Worm (Caenorhabditis elegans): ENCODE measurements around the gene mrpl-20.
A peak's percentile ranks its signal among the peaks of the same experiment; 100 is the strongest.

The mrpl-20 gene

DNA sequence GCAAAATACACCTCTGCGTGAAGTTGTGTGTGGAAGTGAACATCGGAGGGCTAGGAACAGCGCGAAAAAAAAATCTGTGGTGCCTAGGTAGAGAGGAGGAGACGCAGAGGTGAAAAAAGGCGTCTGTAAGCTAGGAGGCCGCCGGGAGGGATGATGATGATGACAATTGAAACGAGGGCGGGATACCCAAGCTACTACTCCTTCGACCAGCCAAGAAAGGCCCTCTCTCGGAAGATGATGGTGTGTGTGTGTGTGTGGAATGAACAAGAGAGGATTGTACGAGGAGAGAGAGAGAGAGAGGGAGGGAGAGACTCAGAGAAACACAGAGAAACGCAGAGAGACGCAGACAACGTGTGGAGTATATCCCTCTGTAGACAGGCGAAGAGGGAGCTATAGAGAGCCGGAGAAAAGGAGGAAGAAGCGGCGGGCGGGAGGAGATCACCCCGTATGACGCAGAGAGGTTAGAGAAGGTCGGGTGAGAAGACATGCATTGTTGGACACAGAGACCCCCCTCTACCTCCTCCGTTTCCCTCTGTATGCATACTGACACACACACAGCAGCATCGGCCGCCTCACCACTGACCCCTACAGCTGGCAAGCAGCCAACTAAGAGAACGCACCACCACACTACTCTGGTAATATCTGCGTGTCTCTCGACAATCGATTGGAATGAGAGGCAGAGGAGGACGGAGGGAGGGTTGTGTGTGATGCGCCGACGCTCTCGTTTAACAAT lies 2.9 kb upstream of the mrpl-20 start (continued):
- TF ChIP-seq nhr-21 (tag; optimal IDR thresholded peaks at IDR 0.05), result peak; percentile 87
- no peak for TF ChIP-seq peb-1 (tag; optimal IDR thresholded peaks at IDR 0.05)

DNA sequence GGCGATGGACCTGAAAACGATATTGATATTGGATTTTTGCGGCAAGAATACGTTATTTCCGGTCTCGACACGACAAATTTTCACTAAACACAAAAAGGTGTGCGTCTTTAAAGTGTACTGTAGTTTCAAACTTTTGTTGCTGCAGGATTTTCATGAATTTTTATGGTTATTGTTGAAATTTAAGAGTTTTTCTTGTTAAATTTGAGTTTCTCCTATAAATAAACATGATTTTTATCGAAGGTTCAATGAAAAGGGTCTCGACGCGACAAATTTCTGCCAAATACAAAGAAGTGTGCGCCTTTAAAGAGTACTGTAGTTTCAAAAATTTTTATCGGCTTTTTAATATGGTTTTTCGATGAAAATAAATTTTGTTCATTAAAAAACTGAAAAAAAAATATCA lies 1.9 kb downstream of the mrpl-20 start:
- TF ChIP-seq dmd-4 (tag; optimal IDR thresholded peaks at IDR 0.05) (no peak), ama-1 (optimal IDR thresholded peaks at IDR 0.05) (no peak), lin-13 (GFP tag; optimal IDR thresholded peaks at IDR 0.05) (no peak), nhr-10 (tag; optimal IDR thresholded peaks at IDR 0.05) (no peak), crh-2 (tag; optimal IDR thresholded peaks at IDR 0.05) (no peak), nhr-12 (tag; optimal IDR thresholded peaks at IDR 0.05) (no peak), mdl-1 (tag; optimal IDR thresholded peaks at IDR 0.05) (no peak), mbf-1 (tag; optimal IDR thresholded peaks at IDR 0.05) (no peak), nhr-11 (tag; optimal IDR thresholded peaks at IDR 0.05) (no peak), sma-3 (GFP tag; optimal IDR thresholded peaks at IDR 0.05) (no peak), ztf-11 (tag; optimal IDR thresholded peaks at IDR 0.05) (no peak), unc-62 (GFP tag; optimal IDR thresholded peaks at IDR 0.05) (no peak), unc-55 (GFP tag; optimal IDR thresholded peaks at IDR 0.05) (no peak), aly-2 (tag; optimal IDR thresholded peaks at IDR 0.05) (no peak), blmp-1 (tag; optimal IDR thresholded peaks at IDR 0.05; ENCODE audit: insufficient read depth) (no peak), ceh-82 (tag; optimal IDR thresholded peaks at IDR 0.05) (no peak), nhr-21 (tag; optimal IDR thresholded peaks at IDR 0.05) (no peak), lin-39 (tag; optimal IDR thresholded peaks at IDR 0.05) (no peak)

DNA sequence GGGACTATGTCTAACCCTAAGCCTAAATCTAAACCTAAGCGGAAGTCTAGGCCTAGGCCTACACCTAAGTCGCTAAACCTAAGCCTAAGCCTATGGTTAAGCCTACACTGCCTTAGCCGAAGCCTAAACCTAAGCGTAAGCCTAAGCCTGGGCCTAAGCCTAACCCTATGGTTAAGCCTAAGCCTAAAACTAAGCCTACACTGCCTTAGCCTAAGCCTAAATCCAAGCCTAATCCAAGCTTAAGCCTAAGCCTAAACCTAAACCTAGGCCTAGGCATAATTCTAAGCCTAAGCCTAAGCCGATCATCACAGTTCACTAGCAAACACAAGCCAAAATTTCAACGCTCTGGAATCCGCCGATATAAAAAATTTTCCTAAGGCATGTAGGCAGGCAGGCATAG lies 3.2 kb downstream of the mrpl-20 start:
- TF ChIP-seq ceh-16 (tag; optimal IDR thresholded peaks at IDR 0.05), result no peak
- TF ChIP-seq unc-39 (tag; optimal IDR thresholded peaks at IDR 0.05), result no peak
- no peak for TF ChIP-seq nhr-129 (tag; optimal IDR thresholded peaks at IDR 0.05)
- no peak for TF ChIP-seq ama-1 (optimal IDR thresholded peaks at IDR 0.05)
- no peak for TF ChIP-seq lin-11 (tag; optimal IDR thresholded peaks at IDR 0.05)
- no peak for TF ChIP-seq elt-1 (tag; optimal IDR thresholded peaks at IDR 0.05)
- TF ChIP-seq mab-5 (tag; optimal IDR thresholded peaks at IDR 0.05), result no peak
- no peak for TF ChIP-seq snpc-4 (tag; optimal IDR thresholded peaks at IDR 0.05)
- TF ChIP-seq egl-27 (tag; optimal IDR thresholded peaks at IDR 0.05), result no peak
- TF ChIP-seq unc-62 (GFP tag; optimal IDR thresholded peaks at IDR 0.05), result no peak
- TF ChIP-seq crh-2 (tag; optimal IDR thresholded peaks at IDR 0.05), result no peak
- TF ChIP-seq aly-2 (tag; optimal IDR thresholded peaks at IDR 0.05), result no peak
- no peak for TF ChIP-seq lsy-2 (tag; optimal IDR thresholded peaks at IDR 0.05)
- TF ChIP-seq sma-3 (GFP tag; optimal IDR thresholded peaks at IDR 0.05), result no peak
- no peak for TF ChIP-seq zag-1 (tag; optimal IDR thresholded peaks at IDR 0.05)

DNA sequence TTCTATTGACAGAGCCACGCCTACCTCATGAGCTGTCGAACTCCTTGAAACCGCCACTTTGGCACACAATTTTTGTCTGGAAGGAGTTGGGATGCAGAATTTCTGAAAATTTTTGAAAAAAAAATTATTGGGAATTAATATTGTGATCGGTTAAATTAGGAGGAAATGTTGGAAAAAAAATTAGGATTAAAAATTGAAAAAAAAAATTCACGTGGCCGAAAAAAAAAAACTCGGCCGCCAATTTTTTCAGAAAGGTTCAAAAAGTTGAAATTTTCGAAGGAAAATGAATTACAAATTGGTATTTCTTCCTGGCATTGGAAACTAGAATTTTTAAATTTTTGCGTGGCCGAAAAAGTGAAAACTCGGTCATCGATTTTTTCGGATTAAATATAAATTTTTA lies 18.0 kb downstream of the mrpl-20 start, which contains the start of gene dmsr-3:
Gene dmsr-3 (minus strand): TSS at position 101 of the 400 bp plus-strand sequence.
- TF ChIP-seq ama-1 (optimal IDR thresholded peaks at IDR 0.05) (no peak), nhr-237 (tag; optimal IDR thresholded peaks at IDR 0.05) (no peak), nhr-77 (tag; optimal IDR thresholded peaks at IDR 0.05) (no peak), nhr-129 (tag; optimal IDR thresholded peaks at IDR 0.05) (no peak), lin-39 (tag; optimal IDR thresholded peaks at IDR 0.05) (no peak)

DNA sequence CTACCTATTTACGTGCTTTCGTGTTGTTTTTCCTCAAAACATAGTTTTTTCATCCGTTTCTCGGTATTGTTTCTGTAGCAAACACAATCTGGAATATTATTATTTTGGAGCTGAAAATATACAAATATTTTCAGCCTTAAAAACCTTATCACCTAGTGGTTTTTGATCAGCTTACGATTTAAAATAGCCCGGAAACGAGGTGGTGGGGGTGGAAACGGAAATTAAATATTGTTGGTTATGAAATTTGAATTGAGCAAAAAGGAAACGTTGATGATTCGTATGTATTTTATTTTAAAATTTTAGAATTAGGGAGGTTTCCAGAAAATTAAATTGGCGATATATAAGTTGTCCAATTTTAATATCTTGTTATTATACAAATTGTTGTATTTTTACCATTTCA lies 29.7 kb downstream of the mrpl-20 start:
- TF ChIP-seq nhr-12 (tag; optimal IDR thresholded peaks at IDR 0.05) (no peak), ceh-82 (tag; optimal IDR thresholded peaks at IDR 0.05) (no peak), lin-11 (tag; optimal IDR thresholded peaks at IDR 0.05) (no peak)

DNA sequence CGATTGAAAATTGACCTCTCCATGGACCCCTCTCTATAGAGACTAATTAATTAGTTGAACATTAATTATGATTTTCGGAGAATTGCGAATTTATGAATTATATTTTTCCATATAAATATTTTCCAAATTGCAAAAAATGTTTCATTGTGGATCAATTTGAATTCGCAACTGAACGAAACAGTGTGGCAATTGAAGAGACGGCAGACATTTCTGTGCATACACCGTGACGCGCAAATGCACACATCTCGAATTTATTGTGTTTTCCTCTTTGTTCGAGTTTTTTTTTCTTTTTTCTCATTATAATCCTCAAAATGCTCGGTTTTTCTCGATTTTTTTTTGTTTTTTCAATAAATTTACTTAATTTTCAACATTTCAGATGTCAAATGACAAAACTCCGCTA lies 31.1 kb downstream of the mrpl-20 start, which contains the start of gene Y48C3A.20:
Gene Y48C3A.20 (plus strand): TSS at position 377 of the 400 bp plus-strand sequence.
- TF ChIP-seq R02D3.7 (tag; optimal IDR thresholded peaks at IDR 0.05) (peak; percentile 25), gmeb-1 (tag; optimal IDR thresholded peaks at IDR 0.05) (peak; percentile 81), nhr-77 (tag; optimal IDR thresholded peaks at IDR 0.05) (no peak), egl-27 (tag; optimal IDR thresholded peaks at IDR 0.05) (no peak), lin-13 (GFP tag; optimal IDR thresholded peaks at IDR 0.05) (peak; percentile 69), C34F6.9 (tag; optimal IDR thresholded peaks at IDR 0.05) (peak; percentile 88), alr-1 (tag; optimal IDR thresholded peaks at IDR 0.05) (peak; percentile 14), lsy-2 (tag; optimal IDR thresholded peaks at IDR 0.05) (peak; percentile 73 to 87), F13H6.1 (tag; optimal IDR thresholded peaks at IDR 0.05) (peak; percentile 77), nhr-25 (tag; optimal IDR thresholded peaks at IDR 0.05) (peak; percentile 50), nhr-21 (tag; optimal IDR thresholded peaks at IDR 0.05) (peak; percentile 44), mdl-1 (tag; optimal IDR thresholded peaks at IDR 0.05) (no peak), aly-2 (tag; optimal IDR thresholded peaks at IDR 0.05) (no peak), mab-5 (tag; optimal IDR thresholded peaks at IDR 0.05) (peak; percentile 77), blmp-1 (tag; optimal IDR thresholded peaks at IDR 0.05; ENCODE audit: insufficient read depth) (peak; percentile 42), ztf-1 (GFP tag; conservative IDR thresholded peaks at IDR 0.05) (no peak), nhr-129 (tag; optimal IDR thresholded peaks at IDR 0.05) (peak; percentile 68), unc-55 (GFP tag; optimal IDR thresholded peaks at IDR 0.05) (peak; percentile 93), nhr-6 (tag; optimal IDR thresholded peaks at IDR 0.05) (peak; percentile 70), snpc-4 (tag; optimal IDR thresholded peaks at IDR 0.05) (peak; percentile 73), crh-2 (tag; optimal IDR thresholded peaks at IDR 0.05) (peak; percentile 76)

Data from whole organism, L2 larva.